Fruit fly (Drosophila melanogaster): ENCODE results near the gene CG7341.

The CG7341 gene

dm6 chr3L:18106021-18106944 is 6.5 kb upstream of the CG7341 start, which contains the start of the genes CG13698 and mRpS26 (continued):
- TF ChIP-seq CG10267 (tag; optimal IDR thresholded peaks at IDR 0.05) = peak; percentile 65
- TF ChIP-seq zfh1 (GFP tag; IDR thresholded peaks at IDR 0.05) = no peak; the same call in 2 of the 3 replicates
- no peak; the same call in 1 of the 2 replicates for TF ChIP-seq tna (GFP tag; IDR thresholded peaks at IDR 0.05; ENCODE audit: partially characterized antibody)
- peak; percentile 49 for TF ChIP-seq sisA (GFP tag; IDR thresholded peaks at IDR 0.05)
- TF ChIP-seq Bdp1 (GFP tag; optimal IDR thresholded peaks at IDR 0.05) = peak; percentile 19
- TF ChIP-seq CG17186 (GFP tag; optimal IDR thresholded peaks at IDR 0.05) = peak; percentile 49
- TF ChIP-seq CG10979 (tag; optimal IDR thresholded peaks at IDR 0.05) = peak; percentile 52
- no peak for TF ChIP-seq jumu (GFP tag; optimal IDR thresholded peaks at IDR 0.05)
- TF ChIP-seq Hsf (GFP tag; optimal IDR thresholded peaks at IDR 0.05) = peak; percentile 55
- TF ChIP-seq gcm2 (GFP tag; optimal IDR thresholded peaks at IDR 0.05) = no peak
- peak; percentile 67 for TF ChIP-seq bbx (GFP tag; IDR thresholded peaks at IDR 0.05; ENCODE audit: partially characterized antibody)
- peak; percentile 36 for TF ChIP-seq CG12219 (GFP tag; optimal IDR thresholded peaks at IDR 0.05)
- TF ChIP-seq Abd-B (GFP tag; optimal IDR thresholded peaks at IDR 0.05) = peak; percentile 68
- peak; percentile 83 for TF ChIP-seq CG31441 (GFP tag; IDR thresholded peaks at IDR 0.05)
- TF ChIP-seq btn (GFP tag; optimal IDR thresholded peaks at IDR 0.05) = no peak
- peak; percentile 99 for TF ChIP-seq CG15514 (GFP tag; optimal IDR thresholded peaks at IDR 0.05)
- no peak for TF ChIP-seq CG3065 (GFP tag; optimal IDR thresholded peaks at IDR 0.05)
- TF ChIP-seq CG10366 (GFP tag; IDR thresholded peaks at IDR 0.05) = peak; percentile 49; the same call in 1 of the 2 replicates
- peak; percentile 50 for TF ChIP-seq CG3407 (GFP tag; optimal IDR thresholded peaks at IDR 0.05)
- peak; percentile 72 for TF ChIP-seq CG4424 (GFP tag; optimal IDR thresholded peaks at IDR 0.05)
- TF ChIP-seq bowl (GFP tag; IDR thresholded peaks at IDR 0.05) = 0 out of 2 replicates have a peak, but pooled peaks have one; percentile 24
- TF ChIP-seq tap (tag; optimal IDR thresholded peaks at IDR 0.05) = peak; percentile 61
- TF ChIP-seq CG15269 (tag; optimal IDR thresholded peaks at IDR 0.05) = peak; percentile 72
- peak; percentile 35 for TF ChIP-seq CG30431 (GFP tag; optimal IDR thresholded peaks at IDR 0.05)
- TF ChIP-seq Antp (GFP tag; optimal IDR thresholded peaks at IDR 0.05) = no peak
- TF ChIP-seq CG4360 (GFP tag; IDR thresholded peaks at IDR 0.05) = no peak
- TF ChIP-seq E2f1 (GFP tag; IDR thresholded peaks at IDR 0.05) = 0 out of 2 replicates have a peak, but pooled peaks have one; percentile 9
- no peak for TF ChIP-seq CG8089 (GFP tag; optimal IDR thresholded peaks at IDR 0.05)
- no peak for TF ChIP-seq mirr (GFP tag; optimal IDR thresholded peaks at IDR 0.05)
- 0 out of 2 replicates have a peak, but pooled peaks have one; percentile 1 for TF ChIP-seq Adf1 (GFP tag; IDR thresholded peaks at IDR 0.05)
- TF ChIP-seq knrl (GFP tag; IDR thresholded peaks at IDR 0.05; ENCODE audit: partially characterized antibody) = peak; percentile 26; the same call in 1 of the 3 replicates
- TF ChIP-seq CG11093 (GFP tag; IDR thresholded peaks at IDR 0.05) = peak; percentile 50; the same call in 1 of the 3 replicates
- TF ChIP-seq CG16779 (GFP tag; IDR thresholded peaks at IDR 0.05) = 0 out of 2 replicates have a peak, but pooled peaks have one; percentile 41
- peak; percentile 42; the same call in 1 of the 2 replicates for TF ChIP-seq sob (GFP tag; IDR thresholded peaks at IDR 0.05)
- TF ChIP-seq az2 (GFP tag; optimal IDR thresholded peaks at IDR 0.05) = peak; percentile 69
- 0 out of 3 replicates have a peak, but pooled peaks have one; percentile 19 for TF ChIP-seq ase (GFP tag; IDR thresholded peaks at IDR 0.05)
- peak in 1 of 3 experiments; percentile 75 for TF ChIP-seq lola (GFP tag; optimal IDR thresholded peaks at IDR 0.05)
- peak; percentile 60 for TF ChIP-seq Deaf1 (tag; optimal IDR thresholded peaks at IDR 0.05)
- no peak for TF ChIP-seq pan (optimal IDR thresholded peaks at IDR 0.05)
- TF ChIP-seq pan (GFP tag; optimal IDR thresholded peaks at IDR 0.05 in 1 of 2, IDR thresholded peaks at IDR 0.05 in 1 of 2) = peak in 1 of 2 experiments; percentile 69
- no peak for TF ChIP-seq CG32767 (GFP tag; IDR thresholded peaks at IDR 0.05)
- TF ChIP-seq wor (GFP tag; IDR thresholded peaks at IDR 0.05) = no peak
- TF ChIP-seq nerfin-2 (GFP tag; IDR thresholded peaks at IDR 0.05; ENCODE audit: partially characterized antibody) = no peak; the same call in 1 of the 2 replicates
- peak; percentile 80 for TF ChIP-seq Hmr (GFP tag; optimal IDR thresholded peaks at IDR 0.05)
- TF ChIP-seq CG8281 (tag; optimal IDR thresholded peaks at IDR 0.05) = peak; percentile 45
- TF ChIP-seq CG1647 (GFP tag; optimal IDR thresholded peaks at IDR 0.05) = no peak
- TF ChIP-seq trh (GFP tag; optimal IDR thresholded peaks at IDR 0.05) = peak; percentile 46
- peak; percentile 9 for TF ChIP-seq Spps (tag; optimal IDR thresholded peaks at IDR 0.05)

Measured in whole organism, embryonic.